Fruit fly (Drosophila melanogaster) whole organism, embryonic: ENCODE data around the gene CecB.

ENCODE experiments used
- ATbp ChIP-seq: fragments of 200-800 bp; sonication (Bioruptor generic); optimal IDR thresholded peaks from 2 replicates; lab custom pipeline; 2017; ENCODE audit warnings: missing biosample characterization, mild to moderate bottlenecking, missing genetic modification characterization, missing genetic modification reagents
- Blimp-1 ChIP-seq: fragments of 200-800 bp; sonication (Bioruptor generic); optimal IDR thresholded peaks from 3 replicates; lab custom pipeline; 2018; ENCODE audit warnings: missing biosample characterization, missing genetic modification characterization, mild to moderate bottlenecking, moderate library complexity, missing genetic modification reagents
- Bteb2 ChIP-seq: fragments of 200-800 bp; sonication (Bioruptor generic); optimal IDR thresholded peaks from 2 replicates; lab custom pipeline; 2016; ENCODE audit warnings: missing biosample characterization, missing genetic modification characterization
- CG11093 ChIP-seq: fragments of 200-800 bp; sonication (Bioruptor generic); IDR thresholded peaks from 3 replicates; pipeline ENCODE4 v1.3.6; 2022; ENCODE audit warnings: missing biosample characterization, missing genetic modification characterization
- CG14710 ChIP-seq: fragments of 200-800 bp; sonication (Bioruptor generic); optimal IDR thresholded peaks from 3 replicates; lab custom pipeline; 2019; ENCODE audit warnings: missing biosample characterization, mild to moderate bottlenecking, missing genetic modification characterization, moderate library complexity
- CG1603 ChIP-seq: fragments of 200-800 bp; sonication (Bioruptor generic); optimal IDR thresholded peaks from 2 replicates; lab custom pipeline; 2019; ENCODE audit warnings: missing biosample characterization, mild to moderate bottlenecking, missing genetic modification characterization, moderate library complexity
- CG17186 ChIP-seq: fragments of 200-800 bp; sonication (Bioruptor generic); optimal IDR thresholded peaks from 3 replicates; lab custom pipeline; 2017; ENCODE audit warnings: missing biosample characterization, missing genetic modification reagents, missing genetic modification characterization
- CG31441 ChIP-seq: fragments of 200-800 bp; sonication (Bioruptor generic); IDR thresholded peaks from 2 replicates; pipeline ENCODE4 v1.3.6; 2022; ENCODE audit warnings: missing biosample characterization, missing genetic modification characterization
- CG32772 ChIP-seq: fragments of 200-800 bp; sonication (Bioruptor generic); IDR thresholded peaks from 2 replicates; pipeline ENCODE4 v1.3.6; 2022; ENCODE audit warnings: missing biosample characterization, missing genetic modification characterization
- CG4707 ChIP-seq: fragments of 200-800 bp; sonication (Bioruptor generic); optimal IDR thresholded peaks from 2 replicates; lab custom pipeline; 2018; ENCODE audit warnings: missing biosample characterization, mild to moderate bottlenecking, missing genetic modification characterization, moderate library complexity
- CG4854 ChIP-seq: fragments of 200-800 bp; sonication (Bioruptor generic); optimal IDR thresholded peaks from 2 replicates; lab custom pipeline; 2016; ENCODE audit warnings: missing biosample characterization, missing genetic modification characterization, inconsistent platforms
- CG5245 ChIP-seq: fragments of 200-800 bp; sonication (Bioruptor generic); optimal IDR thresholded peaks from 3 replicates; lab custom pipeline; 2016; ENCODE audit warnings: missing biosample characterization, missing genetic modification characterization
- CG6813 ChIP-seq: fragments of 200-800 bp; sonication (Bioruptor generic); optimal IDR thresholded peaks from 2 replicates; lab custom pipeline; 2017; ENCODE audit warnings: missing biosample characterization, missing genetic modification characterization, mild to moderate bottlenecking, moderate library complexity, missing genetic modification reagents
- CG9727 ChIP-seq: fragments of 200-800 bp; sonication (Bioruptor generic); optimal IDR thresholded peaks from 3 replicates; lab custom pipeline; 2017; ENCODE audit warnings: missing biosample characterization, mild to moderate bottlenecking, missing genetic modification characterization
- Chrac-16 ChIP-seq: fragments of 200-800 bp; sonication (Bioruptor generic); optimal IDR thresholded peaks from 3 replicates; lab custom pipeline; 2016; ENCODE audit warnings: missing biosample characterization, missing genetic modification characterization
- Dbx ChIP-seq: fragments of 200-800 bp; sonication (Bioruptor generic); IDR thresholded peaks from 3 replicates; pipeline ENCODE4 v1.3.6; 2022; ENCODE audit warnings: missing biosample characterization, missing genetic modification characterization
- Dip3 ChIP-seq: fragments of 200-800 bp; sonication (Bioruptor generic); optimal IDR thresholded peaks from 3 replicates; lab custom pipeline; 2016; ENCODE audit warnings: missing biosample characterization, missing genetic modification characterization
- Doc2 ChIP-seq: fragments of 200-800 bp; sonication (Bioruptor generic); IDR thresholded peaks from 2 replicates; pipeline ENCODE4 v1.3.6; 2022; ENCODE audit warnings: missing biosample characterization, missing genetic modification characterization
- Dp ChIP-seq: fragments of 200-800 bp; sonication (Bioruptor generic); optimal IDR thresholded peaks from 2 replicates; lab custom pipeline; 2018; ENCODE audit warnings: missing biosample characterization, mild to moderate bottlenecking, missing genetic modification characterization, moderate library complexity
- Drgx ChIP-seq: fragments of 200-800 bp; sonication (Bioruptor generic); IDR thresholded peaks from 2 replicates; pipeline ENCODE4 v1.3.6; 2022; ENCODE audit warnings: missing biosample characterization, missing genetic modification characterization
- E2f1 ChIP-seq: fragments of 200-800 bp; sonication (Bioruptor generic); IDR thresholded peaks from 2 replicates; pipeline ENCODE4 v1.3.6; 2022; ENCODE audit warnings: missing biosample characterization, missing genetic modification characterization
- Ets97D ChIP-seq: fragments of 200-800 bp; sonication (Bioruptor generic); optimal IDR thresholded peaks from 3 replicates; lab custom pipeline; 2016; ENCODE audit warnings: missing biosample characterization, missing genetic modification characterization
- HLH54F ChIP-seq: fragments of 200-800 bp; sonication (Bioruptor generic); optimal IDR thresholded peaks from 3 replicates; lab custom pipeline; 2016; ENCODE audit warnings: missing biosample characterization, missing genetic modification characterization
- Kr ChIP-seq: fragments of 200-800 bp; sonication (Bioruptor generic); optimal IDR thresholded peaks from 2 replicates; lab custom pipeline; 2017; ENCODE audit warnings: missing biosample characterization, mild to moderate bottlenecking, missing genetic modification characterization
- Med ChIP-seq: fragments of 200-800 bp; sonication (Bioruptor generic); peaks from one replicate; lab custom pipeline; 2016; ENCODE audit warnings: missing biosample characterization, missing genetic modification characterization, mild to moderate bottlenecking, inconsistent platforms, moderate library complexity
- Ravus ChIP-seq: fragments of 200-800 bp; sonication (Bioruptor generic); IDR thresholded peaks from 2 replicates; pipeline ENCODE4 v1.3.6; 2022; ENCODE audit warnings: missing biosample characterization, missing genetic modification characterization
- Sox102F ChIP-seq: fragments of 200-800 bp; sonication (Bioruptor generic); optimal IDR thresholded peaks from 2 replicates; lab custom pipeline; 2018; ENCODE audit warnings: missing biosample characterization, mild to moderate bottlenecking, missing genetic modification characterization, moderate library complexity
- Usf ChIP-seq: fragments of 200-800 bp; sonication (Bioruptor generic); optimal IDR thresholded peaks from 2 replicates; lab custom pipeline; 2017; ENCODE audit warnings: missing genotype, missing biosample characterization, missing genetic modification characterization
- Xrp1 ChIP-seq: fragments of 200-800 bp; sonication (Bioruptor generic); IDR thresholded peaks from 2 replicates; pipeline ENCODE4 v1.3.6; 2022; ENCODE audit warnings: missing biosample characterization, missing genetic modification characterization
- abd-A ChIP-seq: fragments of 200-800 bp; sonication (Bioruptor generic); optimal IDR thresholded peaks from 3 replicates; lab custom pipeline; 2019; ENCODE audit warnings: missing biosample characterization, mild to moderate bottlenecking, missing genetic modification characterization, moderate library complexity
- ap ChIP-seq: fragments of 200-800 bp; sonication (Bioruptor generic); IDR thresholded peaks from 2 replicates; pipeline ENCODE4 v1.3.6; 2022; ENCODE audit warnings: missing biosample characterization, missing genetic modification characterization
- bsh ChIP-seq, 2 experiments: fragments of 200-800 bp; sonication (Bioruptor generic); optimal IDR thresholded peaks; 2 replicates each; lab custom pipeline; 2017 to 2018; ENCODE audit warnings: mild to moderate bottlenecking in 2 of 2, missing biosample characterization in 2 of 2, missing genetic modification characterization in 2 of 2, moderate library complexity in 1 of 2
- corto ChIP-seq: fragments of 200-800 bp; sonication (Bioruptor generic); optimal IDR thresholded peaks from 2 replicates; lab custom pipeline; 2016; ENCODE audit warnings: missing biosample characterization, mild to moderate bottlenecking, missing genetic modification characterization, moderate library complexity
- croc ChIP-seq: fragments of 200-800 bp; sonication (Bioruptor generic); conservative IDR thresholded peaks from 3 replicates; pipeline ENCODE4 v1.3.6; 2022; ENCODE audit warnings: missing biosample characterization, missing genetic modification characterization
- dmrt11E ChIP-seq: fragments of 200-800 bp; sonication (Bioruptor generic); optimal IDR thresholded peaks from 3 replicates; lab custom pipeline; 2018; ENCODE audit warnings: missing biosample characterization, mild to moderate bottlenecking, missing genetic modification characterization, moderate library complexity
- dmrt99B ChIP-seq: fragments of 200-800 bp; sonication (Bioruptor generic); optimal IDR thresholded peaks from 2 replicates; lab custom pipeline; 2018; ENCODE audit warnings: missing biosample characterization, mild to moderate bottlenecking, missing genetic modification characterization, moderate library complexity
- gem ChIP-seq: fragments of 200-800 bp; sonication (Bioruptor generic); optimal IDR thresholded peaks from 2 replicates; lab custom pipeline; 2019; ENCODE audit warnings: missing biosample characterization, mild to moderate bottlenecking, missing genetic modification characterization, moderate library complexity
- jing ChIP-seq: fragments of 200-800 bp; sonication (Bioruptor generic); optimal IDR thresholded peaks from 2 replicates; lab custom pipeline; 2018; ENCODE audit warnings: missing biosample characterization, mild to moderate bottlenecking, missing genetic modification characterization
- lbe ChIP-seq: fragments of 200-800 bp; sonication (Bioruptor generic); optimal IDR thresholded peaks from 2 replicates; lab custom pipeline; 2016; ENCODE audit warnings: missing biosample characterization, mild to moderate bottlenecking, missing genetic modification characterization
- luna ChIP-seq: fragments of 200-800 bp; sonication (Bioruptor generic); optimal IDR thresholded peaks from 2 replicates; lab custom pipeline; 2016; ENCODE audit warnings: missing biosample characterization, missing genetic modification characterization
- nau ChIP-seq: fragments of 200-800 bp; sonication (Bioruptor generic); optimal IDR thresholded peaks from 3 replicates; lab custom pipeline; 2017; ENCODE audit warnings: missing biosample characterization, mild to moderate bottlenecking, missing genetic modification characterization, missing genetic modification reagents
- nom ChIP-seq: fragments of 200-800 bp; sonication (Bioruptor generic); optimal IDR thresholded peaks from 2 replicates; lab custom pipeline; 2017; ENCODE audit warnings: missing biosample characterization, missing genetic modification characterization, mild to moderate bottlenecking, moderate library complexity, missing genetic modification reagents
- p53 ChIP-seq: fragments of 200-800 bp; sonication (Bioruptor generic); optimal IDR thresholded peaks from 2 replicates; lab custom pipeline; 2016; ENCODE audit warnings: missing biosample characterization, missing genetic modification characterization
- sens ChIP-seq: fragments of 200-800 bp; sonication (Bioruptor generic); peaks from one replicate; lab custom pipeline; 2016; ENCODE audit warnings: missing biosample characterization, missing genetic modification characterization
- stwl ChIP-seq: fragments of 200-800 bp; sonication (Bioruptor generic); optimal IDR thresholded peaks from 3 replicates; lab custom pipeline; 2018; ENCODE audit warnings: missing biosample characterization, mild to moderate bottlenecking, missing genetic modification characterization, moderate library complexity
- tup ChIP-seq: fragments of 200-800 bp; sonication (Bioruptor generic); optimal IDR thresholded peaks from 2 replicates; lab custom pipeline; 2016; ENCODE audit warnings: missing biosample characterization, mild to moderate bottlenecking, missing genetic modification characterization, moderate library complexity
- vnd ChIP-seq: fragments of 200-800 bp; sonication (Bioruptor generic); IDR thresholded peaks from 3 replicates; pipeline ENCODE4 v1.3.6; 2022; ENCODE audit warnings: missing biosample characterization, missing genetic modification characterization; ENCODE audit not compliant: partially characterized antibody

Gene CecB

dm6 chr3R:30258991-30259351 lies 45.4 kb upstream of the CecB start (continued):
- TF ChIP-seq corto (peak; percentile 94), Drgx (GFP tag; lab: Robert Waterston, UW) (peak; percentile 61), lbe (peak; percentile 92), stwl (tag; lab: Kevin White, UChicago) (peak; percentile 99), nau (GFP tag; lab: Kevin White, UChicago) (no peak)

- TF ChIP-seq CG17186 (GFP tag; lab: Kevin White, UChicago), result no peak
- peak; percentile 72 for TF ChIP-seq nom (GFP tag; lab: Kevin White, UChicago)
- peak; percentile 77 for TF ChIP-seq lbe
- no peak for TF ChIP-seq CG32772 (GFP tag; lab: Robert Waterston, UW)
- TF ChIP-seq Ets97D (GFP tag; lab: Kevin White, UChicago), result no peak
- no peak for TF ChIP-seq Ravus (GFP tag; lab: Robert Waterston, UW)
- no peak for TF ChIP-seq Kr (GFP tag; lab: Kevin White, UChicago)
- no peak for TF ChIP-seq ap
- TF ChIP-seq abd-A (tag; lab: Kevin White, UChicago), result no peak
- no peak for TF ChIP-seq vnd
- no peak for TF ChIP-seq CG6813
- TF ChIP-seq ATbp (GFP tag; lab: Kevin White, UChicago), result no peak
- no peak for TF ChIP-seq jing (GFP tag; lab: Kevin White, UChicago)
- peak; percentile 72 for TF ChIP-seq corto
- no peak for TF ChIP-seq CG4854
- TF ChIP-seq Doc2 (GFP tag; lab: Robert Waterston, UW), result no peak
- TF ChIP-seq bsh (GFP tag; optimal IDR thresholded peaks at IDR 0.05; lab: Kevin White, UChicago), result peak in 1 of 2 experiments; percentile 57
- no peak for TF ChIP-seq Dp (GFP tag; lab: Kevin White, UChicago)
- TF ChIP-seq Usf (GFP tag; lab: Kevin White, UChicago), result no peak
- no peak for TF ChIP-seq Chrac-16
- TF ChIP-seq CG11093 (GFP tag; lab: Robert Waterston, UW), result no peak
- no peak for TF ChIP-seq HLH54F (GFP tag; lab: Kevin White, UChicago)
- no peak for TF ChIP-seq Bteb2 (GFP tag; lab: Kevin White, UChicago)
- peak; percentile 58 for TF ChIP-seq Drgx (GFP tag; lab: Robert Waterston, UW)
- TF ChIP-seq CG4707 (GFP tag; lab: Kevin White, UChicago), result no peak
- TF ChIP-seq CG14710 (tag; lab: Kevin White, UChicago), result no peak
- no peak for TF ChIP-seq croc
- no peak for TF ChIP-seq dmrt11E (tag; lab: Kevin White, UChicago)
- no peak for TF ChIP-seq Dip3
- no peak for TF ChIP-seq CG9727 (GFP tag; lab: Kevin White, UChicago)
Observed at dm6 chr3R:30258298-30258990, 44.8 kb upstream of the CecB start.

dm6 chr3R:30257588-30257987 lies 44.0 kb upstream of the CecB start:
- no peak for TF ChIP-seq E2f1 (GFP tag; lab: Robert Waterston, UW)
- peak; percentile 28 for TF ChIP-seq Sox102F
- peak; percentile 13 for TF ChIP-seq CG1603
- TF ChIP-seq dmrt99B (tag; lab: Kevin White, UChicago), result peak; percentile 9
- TF ChIP-seq bsh (GFP tag; optimal IDR thresholded peaks at IDR 0.05; lab: Kevin White, UChicago), result peak in 1 of 2 experiments; percentile 20
- peak; percentile 6 for TF ChIP-seq Blimp-1 (GFP tag; lab: Kevin White, UChicago)
- no peak for TF ChIP-seq Dbx (GFP tag; lab: Robert Waterston, UW)
- TF ChIP-seq CG5245 (GFP tag; lab: Kevin White, UChicago), result no peak
- TF ChIP-seq Med (GFP tag; lab: Kevin White, UChicago), result peak; percentile 34
- peak; percentile 62 for TF ChIP-seq corto
- no peak for TF ChIP-seq tup
- peak; percentile 93 for TF ChIP-seq lbe
- TF ChIP-seq sens (GFP tag; lab: Kevin White, UChicago), result peak; percentile 42
- TF ChIP-seq Drgx (GFP tag; lab: Robert Waterston, UW), result peak; percentile 28; the same call in 1 of the 2 replicates
- TF ChIP-seq Xrp1 (GFP tag; lab: Robert Waterston, UW), result peak; percentile 24; the same call in 1 of the 2 replicates
- 0 out of 2 replicates have a peak, but pooled peaks have one; percentile 24 for TF ChIP-seq CG31441 (GFP tag; lab: Robert Waterston, UW)
- TF ChIP-seq gem (tag; lab: Kevin White, UChicago), result peak; percentile 30
- no peak for TF ChIP-seq luna (GFP tag; lab: Kevin White, UChicago)
- TF ChIP-seq p53 (GFP tag; lab: Kevin White, UChicago), result no peak
- TF ChIP-seq nom (GFP tag; lab: Kevin White, UChicago), result peak; percentile 40
- TF ChIP-seq ap, result 0 out of 2 replicates have a peak, but pooled peaks have one; percentile 4
